Fruit fly (Drosophila melanogaster): ENCODE measurements around the gene CG34057.

DNA sequence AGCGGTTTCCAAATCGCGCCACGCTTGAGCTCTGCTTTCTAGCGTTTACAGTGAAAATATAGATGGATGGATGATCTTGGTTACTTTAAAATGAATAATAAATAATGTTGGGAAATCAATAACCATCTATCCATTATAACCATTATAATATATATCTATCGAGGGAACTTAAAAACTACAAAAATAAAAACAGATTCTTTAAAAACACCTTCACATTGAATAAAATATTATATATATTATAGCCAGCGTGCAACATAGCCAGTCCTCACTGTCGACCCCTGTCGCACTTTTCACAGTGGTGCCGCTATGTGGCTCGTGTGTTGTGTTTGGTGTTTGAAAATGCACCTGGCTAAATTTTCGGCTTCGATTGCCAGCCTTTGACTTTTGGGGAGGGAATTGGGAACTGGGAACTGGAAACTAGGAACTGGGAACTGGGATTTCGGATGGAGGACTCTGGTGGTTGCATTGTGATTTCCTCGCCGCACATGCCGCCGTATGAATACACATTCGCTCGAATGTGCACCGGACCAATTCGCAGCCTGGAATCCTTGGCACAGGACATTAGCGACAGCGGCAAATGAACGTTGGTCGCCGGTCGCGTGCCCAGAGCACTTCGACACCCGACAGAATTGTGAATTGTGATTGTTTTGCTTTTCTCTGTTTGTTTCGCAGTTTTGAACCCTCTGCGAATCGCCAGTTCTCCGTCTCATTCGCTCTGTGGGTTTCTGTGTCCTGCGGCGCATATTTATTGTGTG lies 8.0 kb downstream of the CG34057 start:
- TF ChIP-seq CG7368 (GFP tag; optimal IDR thresholded peaks at IDR 0.05), result no peak
- TF ChIP-seq achi (GFP tag; optimal IDR thresholded peaks at IDR 0.05), result no peak
- no peak for TF ChIP-seq Sox102F (GFP tag; optimal IDR thresholded peaks at IDR 0.05)
- no peak for TF ChIP-seq CG10631 (GFP tag; optimal IDR thresholded peaks at IDR 0.05)
- no peak for TF ChIP-seq CG11902 (GFP tag; optimal IDR thresholded peaks at IDR 0.05)
- TF ChIP-seq cyc (GFP tag; optimal IDR thresholded peaks at IDR 0.05), result no peak
- TF ChIP-seq Ets21C (GFP tag; optimal IDR thresholded peaks at IDR 0.05), result no peak
- TF ChIP-seq CG6854 (GFP tag; optimal IDR thresholded peaks at IDR 0.05), result no peak
- TF ChIP-seq CG6276 (GFP tag; optimal IDR thresholded peaks at IDR 0.05), result no peak
- TF ChIP-seq CG4318 (GFP tag; optimal IDR thresholded peaks at IDR 0.05), result no peak
- TF ChIP-seq CG10669 (GFP tag; optimal IDR thresholded peaks at IDR 0.05), result peak; percentile 4
- no peak for TF ChIP-seq vri (GFP tag; optimal IDR thresholded peaks at IDR 0.05)
